Worm (Caenorhabditis elegans): Measurements from ENCODE around the gene Y41E3.19.

DNA sequence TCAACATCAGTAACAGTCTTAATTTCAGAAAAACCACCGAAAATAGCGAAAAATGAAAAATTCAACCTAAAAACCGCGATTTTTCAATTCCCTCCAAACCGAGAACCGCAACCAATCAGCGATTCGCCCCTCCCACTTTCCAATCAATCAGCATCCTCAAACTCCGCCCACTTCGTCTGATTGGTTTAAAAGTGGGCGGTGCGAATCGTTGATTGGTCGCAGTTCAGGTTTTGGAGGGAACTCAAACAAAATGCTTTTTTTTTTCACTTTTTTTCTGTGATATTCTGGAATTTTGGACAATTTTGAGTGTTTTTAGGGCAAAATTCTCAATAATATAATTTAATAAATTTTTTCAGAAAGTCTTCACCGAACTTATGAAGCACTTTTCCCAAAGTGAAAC lies 28.0 kb upstream of the Y41E3.19 start:
- no peak for TF ChIP-seq cog-1 (tag; optimal IDR thresholded peaks at IDR 0.05)
- no peak for TF ChIP-seq klf-2 (GFP tag; conservative IDR thresholded peaks at IDR 0.05)
- no peak for TF ChIP-seq T22C8.4 (GFP tag; IDR thresholded peaks at IDR 0.05)
